Worm (Caenorhabditis elegans) whole organism, midembryonic: ENCODE results near the gene ZK105.5.
"Not testable (repeated sequence)": the region's sequence is repeated elsewhere in the genome, so short reads cannot be mapped to it uniquely, and the experiment has no call there.

Source experiments
- T22C8.4 ChIP-seq: fragments of 200-800 bp; sonication (Bioruptor generic); IDR thresholded peaks from 2 replicates; pipeline ENCODE4 v1.3.6; 2022; ENCODE audit warnings: missing genetic modification characterization, missing compliant biosample characterization
- cog-1 ChIP-seq: sonication (generic microtip); optimal IDR thresholded peaks from 2 replicates; lab custom pipeline; 2016; ENCODE audit warnings: missing genetic modification characterization, missing compliant biosample characterization
- flt-1 ChIP-seq: fragments of 200-800 bp; sonication (Bioruptor generic); IDR thresholded peaks from 2 replicates; pipeline ENCODE4 v1.3.6; 2022; ENCODE audit warnings: missing genetic modification characterization, missing compliant biosample characterization
- klf-2 ChIP-seq: fragments of 200-800 bp; sonication (Bioruptor generic); conservative IDR thresholded peaks from 2 replicates; pipeline ENCODE4 v1.3.6; 2022; ENCODE audit warnings: missing genetic modification reagents, missing genetic modification characterization, missing compliant biosample characterization
- med-1 ChIP-seq: sonication (generic microtip); optimal IDR thresholded peaks from 2 replicates; lab custom pipeline; 2017; ENCODE audit warnings: missing genetic modification characterization, mild to moderate bottlenecking, missing compliant biosample characterization, antibody characterized with exemption, missing genetic modification reagents; ENCODE audit not compliant: insufficient read depth
- ref-1 ChIP-seq: fragments of 200-800 bp; sonication (Bioruptor generic); conservative IDR thresholded peaks from 2 replicates; pipeline ENCODE4 v1.3.6; 2022; ENCODE audit warnings: missing genetic modification reagents, missing genetic modification characterization, missing compliant biosample characterization
- tab-1 ChIP-seq: fragments of 200-800 bp; sonication (Bioruptor generic); IDR thresholded peaks from 2 replicates; pipeline ENCODE4 v1.3.6; 2022; ENCODE audit warnings: missing genetic modification characterization, missing compliant biosample characterization
- ztf-23 ChIP-seq: fragments of 200-800 bp; sonication (Bioruptor generic); IDR thresholded peaks from 2 replicates; pipeline ENCODE4 v1.3.6; 2022; ENCODE audit warnings: missing genetic modification reagents, missing genetic modification characterization, missing compliant biosample characterization
- ztf-29 ChIP-seq: fragments of 200-800 bp; sonication (Bioruptor generic); IDR thresholded peaks from 2 replicates; pipeline ENCODE4 v1.3.6; 2022; ENCODE audit warnings: missing genetic modification reagents, missing genetic modification characterization, missing compliant biosample characterization

The ZK105.5 gene

DNA sequence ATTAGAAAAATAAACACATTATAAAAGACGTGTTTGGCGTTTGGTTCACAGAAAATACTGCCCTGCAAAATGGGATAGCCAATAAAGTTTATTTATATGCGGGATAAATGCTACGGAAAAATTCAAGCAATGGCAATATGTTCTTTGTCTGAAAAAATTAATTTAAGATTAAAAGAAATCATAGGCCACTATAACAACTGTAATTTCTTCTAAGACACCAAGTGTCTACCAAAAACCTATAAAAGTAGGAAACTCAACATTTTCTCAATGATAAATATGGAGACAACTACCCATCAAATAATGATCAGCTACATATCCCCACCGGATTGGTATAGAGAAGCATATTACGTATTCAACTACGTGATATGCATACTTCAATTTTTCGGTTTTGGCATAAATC lies 12.2 kb downstream of the ZK105.5 start, which contains the start of gene srw-3:
Gene srw-3 (plus strand): TSS at position 301 of the 400 bp plus-strand sequence.
- no peak for TF ChIP-seq tab-1 (GFP tag; lab: Robert Waterston, UW)
- TF ChIP-seq ztf-23 (GFP tag; lab: Robert Waterston, UW): no peak

- not testable (repeated sequence) for TF ChIP-seq ztf-23, T22C8.4, tab-1 (GFP tag; lab: Robert Waterston, UW)
These were observed 14.0 kb downstream of the ZK105.5 start, which contains the start of gene srsx-40 for ce11 chrV:7703536-7703935. TSS of gene srsx-40 (minus strand) at chrV:7703636.

ce11 chrV:7696842-7697241 lies 20.7 kb downstream of the ZK105.5 start, which contains the start of gene ZK105.3:
TSS of gene ZK105.3 (plus strand) at chrV:7697142.
- TF ChIP-seq med-1 (no peak), flt-1 (GFP tag; lab: Robert Waterston, UW) (no peak), ztf-23 (GFP tag; lab: Robert Waterston, UW) (no peak), T22C8.4 (GFP tag; lab: Robert Waterston, UW) (no peak), tab-1 (GFP tag; lab: Robert Waterston, UW) (no peak)

DNA sequence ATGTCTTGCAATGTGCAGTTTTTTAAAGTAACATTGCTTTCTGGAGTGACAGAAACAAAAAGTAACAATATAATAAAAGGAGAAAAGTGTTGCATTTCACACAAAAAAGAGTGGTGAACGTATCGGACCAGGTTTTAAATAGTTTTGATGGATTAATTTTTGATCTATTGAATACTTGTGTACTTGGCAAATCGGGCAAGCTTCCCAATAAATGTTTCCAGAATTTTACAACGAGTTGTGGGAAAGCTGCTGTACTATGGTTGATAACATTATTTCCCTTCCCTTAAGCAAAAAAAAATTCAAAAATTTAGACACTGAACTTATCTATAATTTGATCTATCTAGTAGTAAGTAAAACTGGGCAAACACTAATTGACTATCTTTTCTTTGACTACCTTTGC lies 24.1 kb downstream of the ZK105.5 start, which contains the start of gene C12D5.10:
Gene C12D5.10 (minus strand): TSS at position 101 of the 400 bp plus-strand sequence.
- TF ChIP-seq ztf-23 (GFP tag; lab: Robert Waterston, UW) (no peak), cog-1 (tag; lab: Kevin White, UChicago) (no peak), T22C8.4 (GFP tag; lab: Robert Waterston, UW) (no peak)

DNA sequence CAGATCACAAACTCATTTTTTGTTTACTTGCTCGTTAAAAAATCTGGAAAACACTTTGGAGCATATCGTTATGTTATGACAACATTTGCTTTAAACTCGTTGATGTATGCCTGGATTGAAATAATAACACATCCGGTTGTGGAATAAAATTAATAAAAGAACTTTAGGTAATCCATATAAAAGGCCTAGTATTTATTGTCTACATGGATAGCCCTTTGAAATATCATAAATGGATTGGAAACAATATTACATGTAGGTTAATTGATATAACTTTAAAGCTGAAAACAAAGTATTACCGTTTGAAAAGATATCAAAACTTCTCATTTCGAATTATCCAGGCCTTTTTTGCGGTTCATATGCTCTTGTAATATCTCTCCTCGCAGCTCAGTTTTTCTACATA lies 26.9 kb downstream of the ZK105.5 start:
- no peak for TF ChIP-seq T22C8.4 (GFP tag; lab: Robert Waterston, UW)
- no peak for TF ChIP-seq flt-1 (GFP tag; lab: Robert Waterston, UW)
- no peak for TF ChIP-seq tab-1 (GFP tag; lab: Robert Waterston, UW)
- no peak for TF ChIP-seq ztf-23 (GFP tag; lab: Robert Waterston, UW)
- no peak for TF ChIP-seq ref-1 (GFP tag; lab: Robert Waterston, UW)
- no peak for TF ChIP-seq med-1
- TF ChIP-seq klf-2: no peak
- TF ChIP-seq cog-1 (tag; lab: Kevin White, UChicago): no peak
- no peak for TF ChIP-seq ztf-29

DNA sequence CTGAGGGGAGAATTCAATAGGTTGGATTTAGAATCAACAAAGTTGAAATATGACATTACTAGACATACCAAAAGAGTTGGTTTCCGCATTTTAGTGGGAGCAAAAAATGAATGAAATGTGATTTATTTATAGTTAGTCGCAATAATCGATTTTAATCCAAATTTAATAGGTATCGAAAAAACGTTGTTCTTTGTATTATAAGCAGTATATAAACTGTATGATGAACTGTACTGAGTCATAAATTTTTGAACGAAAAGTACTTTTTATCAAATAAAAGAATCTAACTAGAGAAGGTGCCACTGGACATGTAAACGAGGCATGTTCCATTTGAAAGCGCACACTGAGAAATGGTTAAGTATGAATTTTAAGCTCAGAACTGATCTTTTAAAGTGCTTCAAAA lies 27.6 kb downstream of the ZK105.5 start, which contains the start of gene C12D5.9:
Gene C12D5.9 (minus strand): TSS at position 101 of the 400 bp plus-strand sequence.
- TF ChIP-seq med-1: no peak
- no peak for TF ChIP-seq T22C8.4 (GFP tag; lab: Robert Waterston, UW)
- TF ChIP-seq ref-1 (GFP tag; lab: Robert Waterston, UW): no peak
- TF ChIP-seq tab-1 (GFP tag; lab: Robert Waterston, UW): no peak
- no peak for TF ChIP-seq ztf-29
- TF ChIP-seq klf-2: no peak
- TF ChIP-seq cog-1 (tag; lab: Kevin White, UChicago): no peak

DNA sequence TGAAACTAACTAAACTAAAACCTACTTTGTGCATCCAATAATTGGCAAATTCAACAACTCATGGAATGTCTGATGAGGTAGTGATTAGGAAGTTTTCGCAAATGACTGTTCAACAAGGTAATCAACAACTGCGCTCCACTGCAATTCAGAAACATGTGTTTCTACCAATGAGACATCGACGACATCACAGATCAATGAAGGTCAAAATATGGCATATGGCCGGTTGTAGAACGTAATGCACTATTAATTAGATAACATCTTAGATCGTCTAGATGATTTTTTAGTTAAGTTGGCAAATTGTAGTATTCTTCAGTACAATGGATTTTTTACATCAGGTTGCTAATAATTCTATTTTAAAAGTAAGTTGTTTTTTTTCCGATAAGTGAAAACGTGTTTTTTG lies 31.3 kb downstream of the ZK105.5 start, which contains the start of the genes nhr-94 and nhr-152:
Gene nhr-94 (minus strand): TSS at position 147 of the 400 bp plus-strand sequence.
Gene nhr-152 (plus strand): TSS at position 162 of the 400 bp plus-strand sequence.
- TF ChIP-seq med-1 (no peak), flt-1 (GFP tag; lab: Robert Waterston, UW) (no peak), T22C8.4 (GFP tag; lab: Robert Waterston, UW) (no peak), ztf-23 (GFP tag; lab: Robert Waterston, UW) (no peak), tab-1 (GFP tag; lab: Robert Waterston, UW) (no peak), klf-2 (no peak), cog-1 (tag; lab: Kevin White, UChicago) (no peak), ref-1 (GFP tag; lab: Robert Waterston, UW) (no peak), ztf-29 (no peak)

- TF ChIP-seq flt-1 (GFP tag; lab: Robert Waterston, UW): no peak
- TF ChIP-seq tab-1 (GFP tag; lab: Robert Waterston, UW): no peak
- TF ChIP-seq klf-2: no peak
- TF ChIP-seq T22C8.4 (GFP tag; lab: Robert Waterston, UW): no peak
- TF ChIP-seq ztf-29: no peak
- no peak for TF ChIP-seq ref-1 (GFP tag; lab: Robert Waterston, UW)
- no peak for TF ChIP-seq med-1
- no peak for TF ChIP-seq cog-1 (tag; lab: Kevin White, UChicago)
- no peak for TF ChIP-seq ztf-23 (GFP tag; lab: Robert Waterston, UW)
These were observed 33.4 kb downstream of the ZK105.5 start, which contains the start of gene sre-11 for ce11 chrV:7683907-7684655. TSS of gene sre-11 (minus strand) at chrV:7683957.

ce11 chrV:7681388-7681787 lies 36.1 kb downstream of the ZK105.5 start, which contains the start of gene cyp-33A1:
TSS of gene cyp-33A1 (minus strand) at chrV:7681459.
- TF ChIP-seq flt-1 (GFP tag; lab: Robert Waterston, UW): no peak
- no peak for TF ChIP-seq klf-2
- TF ChIP-seq tab-1 (GFP tag; lab: Robert Waterston, UW): no peak
- TF ChIP-seq med-1: no peak
- TF ChIP-seq ztf-23 (GFP tag; lab: Robert Waterston, UW): no peak
- no peak for TF ChIP-seq ztf-29
- TF ChIP-seq cog-1 (tag; lab: Kevin White, UChicago): no peak
- TF ChIP-seq T22C8.4 (GFP tag; lab: Robert Waterston, UW): no peak
- TF ChIP-seq ref-1 (GFP tag; lab: Robert Waterston, UW): no peak

- TF ChIP-seq ztf-29 (no peak), flt-1 (GFP tag; lab: Robert Waterston, UW) (no peak), cog-1 (tag; lab: Kevin White, UChicago) (no peak), med-1 (no peak), ref-1 (GFP tag; lab: Robert Waterston, UW) (no peak), klf-2 (no peak), ztf-23 (GFP tag; lab: Robert Waterston, UW) (no peak), tab-1 (GFP tag; lab: Robert Waterston, UW) (no peak), T22C8.4 (GFP tag; lab: Robert Waterston, UW) (no peak)
These were observed 41.6 kb downstream of the ZK105.5 start, which contains the start of gene C12D5.3 for ce11 chrV:7675904-7676303. TSS of gene C12D5.3 (plus strand) at chrV:7676204.
